Fruit fly (Drosophila melanogaster): Measurements from ENCODE around the gene nonA-l.

DNA sequence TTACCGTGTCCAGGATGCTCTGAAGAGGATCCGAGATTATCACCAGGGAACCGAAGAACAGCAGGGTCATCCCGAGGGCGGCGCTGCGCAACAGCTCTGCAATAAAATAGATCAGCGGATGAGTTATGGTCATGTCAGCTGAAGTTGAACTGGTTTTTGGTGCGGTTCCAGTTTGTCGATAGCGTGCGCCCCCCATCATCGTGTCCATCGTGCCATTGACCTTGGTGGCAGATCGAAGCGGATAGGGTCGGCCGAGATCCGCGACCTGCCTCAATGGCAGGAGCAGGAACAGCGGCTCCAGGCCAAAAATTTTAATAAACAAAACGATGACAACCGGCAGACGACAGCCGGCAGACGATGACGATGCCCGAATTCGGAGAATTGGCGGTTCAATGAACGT, 40.4 kb upstream of the nonA-l start:
- no peak for TF ChIP-seq CTCF (optimal IDR thresholded peaks at IDR 0.05)
- TF ChIP-seq CG8478 (optimal IDR thresholded peaks at IDR 0.05): no peak

Data from S2 (cell line).